Fruit fly (Drosophila melanogaster): Measurements from ENCODE around the gene Cpr78Cc.

- TF ChIP-seq psq (optimal IDR thresholded peaks at IDR 0.05) (no peak), pan (optimal IDR thresholded peaks at IDR 0.05) (no peak), EcR (GFP tag; optimal IDR thresholded peaks at IDR 0.05) (no peak)
Measured at dm6 chr3L:21273504-21273903, 26.9 kb upstream of the Cpr78Cc start.

Data from whole organism.